Fruit fly (Drosophila melanogaster) whole organism, larva: ENCODE measurements around the gene CG14135.

Experiments
- noc ChIP-seq: fragments of 200-800 bp; sonication (Bioruptor generic); optimal IDR thresholded peaks from 3 replicates; lab custom pipeline; 2019; ENCODE audit warnings: missing biosample characterization, mild to moderate bottlenecking, missing genetic modification characterization, moderate library complexity

Gene CG14135

dm6 chr3L:11691203-11691797 lies at the start of gene CG14135, which contains the start of gene Pldn:
Gene CG14135 (plus strand): TSS chr3L:11691571.
Gene Pldn (minus strand): TSS chr3L:11691399.
- no peak for TF ChIP-seq noc (tag; lab: Kevin White, UChicago)

- no peak for TF ChIP-seq noc (tag; lab: Kevin White, UChicago)
These were observed 45.4 kb upstream of the CG14135 start, which contains the start of gene CG6071 for dm6 chr3L:11645933-11646332. Gene CG6071 (minus strand): TSS chr3L:11646033.

DNA sequence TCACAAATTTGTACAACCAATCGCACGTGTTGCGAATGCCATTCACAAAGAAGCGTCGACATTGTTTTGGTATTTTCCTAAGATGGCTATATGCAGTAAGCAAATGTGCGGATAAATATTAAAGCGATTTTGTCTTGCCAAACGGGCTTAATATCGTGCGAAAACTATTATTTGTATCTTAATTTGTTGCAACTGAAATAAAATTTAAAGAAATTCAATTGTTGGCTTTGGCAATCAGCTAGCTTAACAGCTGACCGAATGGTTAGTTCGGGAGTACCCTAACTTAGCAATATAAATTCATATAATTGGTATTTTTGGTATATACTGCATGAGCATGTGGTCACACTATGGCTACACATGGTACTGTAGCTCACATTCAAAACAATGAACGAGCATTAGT lies 43.0 kb upstream of the CG14135 start, which contains the start of the genes RIOK1 and Polr3H:
TSS of gene RIOK1 (minus strand) at position 65 of the 400 bp plus-strand sequence.
TSS of gene Polr3H (plus strand) at position 347 of the 400 bp plus-strand sequence.
- no peak for TF ChIP-seq noc (tag; lab: Kevin White, UChicago)

DNA sequence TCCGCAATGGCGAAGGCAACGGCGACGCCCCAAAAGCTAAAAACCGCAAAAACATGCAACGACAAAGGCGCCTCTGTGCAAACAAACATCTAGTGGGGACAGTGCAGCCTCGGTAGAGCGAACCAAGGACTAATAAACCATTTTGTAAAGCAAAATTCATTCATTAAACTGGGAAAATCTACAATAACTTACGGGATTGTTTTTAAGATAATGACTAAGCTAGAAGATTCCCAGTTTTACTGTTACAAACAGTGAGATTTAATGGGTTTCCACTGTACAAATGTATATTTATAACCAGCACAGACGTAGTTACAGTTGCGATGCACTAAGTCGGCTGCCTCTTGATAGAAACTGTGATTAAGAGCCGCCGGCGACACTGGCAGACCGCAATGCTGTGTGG lies 35.2 kb upstream of the CG14135 start:
- no peak for TF ChIP-seq noc (tag; lab: Kevin White, UChicago)

DNA sequence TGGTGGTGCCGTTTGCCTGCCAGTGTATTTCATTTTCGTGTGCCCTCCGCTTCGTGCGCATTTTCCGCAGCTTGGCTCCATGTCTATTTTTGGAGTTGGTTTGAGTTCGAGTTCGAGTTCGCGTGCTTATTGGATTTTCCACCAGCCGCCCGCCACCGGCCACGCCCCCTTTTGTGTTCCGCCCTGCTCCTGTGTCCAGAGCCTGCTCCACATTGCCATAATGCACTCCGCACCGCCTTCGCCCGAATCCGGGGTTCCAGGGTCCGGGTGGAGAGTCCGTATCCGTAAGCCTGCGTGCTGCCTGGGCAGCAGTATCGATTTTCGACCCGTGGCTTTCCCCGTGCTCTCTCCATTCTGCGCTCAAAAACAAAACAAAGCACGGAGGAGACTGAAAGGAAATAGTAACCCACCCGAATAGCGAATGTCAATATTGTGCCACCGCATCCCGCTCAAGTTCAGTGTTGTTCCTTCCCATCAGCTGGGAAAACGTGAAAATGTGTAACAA lies 13.0 kb upstream of the CG14135 start:
- TF ChIP-seq noc (tag; lab: Kevin White, UChicago): no peak

- TF ChIP-seq noc (tag; lab: Kevin White, UChicago): no peak
These were observed 11.1 kb upstream of the CG14135 start, which contains the start of gene CG32085 for dm6 chr3L:11680298-11680697. Gene CG32085 (minus strand): TSS chr3L:11680344.

DNA sequence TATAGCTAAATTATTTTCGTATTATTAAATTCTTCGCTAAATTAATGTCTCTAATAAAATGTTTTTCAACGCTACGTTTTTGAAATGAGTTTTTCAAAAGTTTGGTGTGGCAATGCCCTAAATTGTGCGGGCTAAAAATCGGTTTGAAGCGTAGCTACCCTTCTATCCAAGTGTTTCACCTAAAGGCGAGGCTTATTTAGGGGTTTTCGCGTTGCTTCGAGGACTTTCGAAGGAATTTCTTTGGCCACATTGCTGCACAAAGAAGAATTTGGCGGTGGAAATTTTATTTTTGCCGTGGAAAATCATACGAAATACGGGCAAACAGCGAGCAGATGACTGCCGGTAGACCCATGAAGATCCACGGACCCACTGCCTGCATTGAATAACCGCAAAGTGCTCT lies 9.6 kb upstream of the CG14135 start, which contains the start of gene TfIIEalpha:
TSS of gene TfIIEalpha (plus strand) at position 245 of the 400 bp plus-strand sequence.
- TF ChIP-seq noc (tag; lab: Kevin White, UChicago): no peak

DNA sequence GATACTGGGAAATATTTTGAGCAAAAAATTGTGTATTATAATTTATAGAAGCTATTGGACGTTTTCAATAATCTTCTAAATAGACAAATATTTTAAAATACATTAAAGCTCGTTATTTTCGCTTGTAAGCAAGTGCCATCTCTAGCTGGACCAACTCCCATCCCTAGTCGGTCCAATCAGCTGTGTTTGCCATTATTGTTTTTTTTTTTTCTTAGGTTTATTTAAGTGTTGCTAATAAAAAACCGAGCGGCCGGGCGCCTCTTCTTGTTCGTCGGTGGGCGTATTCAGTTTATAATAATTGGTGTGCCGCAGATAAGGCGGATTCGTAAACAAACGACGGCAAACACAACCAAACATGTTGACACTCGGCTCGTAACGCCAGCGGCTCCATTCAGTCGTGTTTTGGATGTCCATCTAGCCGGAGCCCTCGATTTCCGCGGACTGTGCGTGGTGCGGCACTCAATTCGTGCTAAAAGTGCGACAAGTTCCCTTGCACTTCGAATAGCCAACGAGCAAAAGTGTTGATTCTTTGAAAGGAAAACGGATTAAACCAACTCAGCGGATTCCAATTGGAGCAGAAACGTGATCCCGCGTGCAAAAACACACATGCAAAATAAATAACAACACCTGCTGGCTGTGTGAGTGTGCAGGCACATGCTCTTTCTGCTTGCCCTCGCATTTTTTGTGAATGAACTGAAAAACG lies 7.4 kb upstream of the CG14135 start, which contains the start of gene Sugb:
TSS of gene Sugb (plus strand) at position 162 of the 703 bp plus-strand sequence.
- TF ChIP-seq noc (tag; lab: Kevin White, UChicago): peak; percentile 72

dm6 chr3L:11684522-11684851 lies 6.9 kb upstream of the CG14135 start:
- TF ChIP-seq noc (tag; lab: Kevin White, UChicago): no peak

DNA sequence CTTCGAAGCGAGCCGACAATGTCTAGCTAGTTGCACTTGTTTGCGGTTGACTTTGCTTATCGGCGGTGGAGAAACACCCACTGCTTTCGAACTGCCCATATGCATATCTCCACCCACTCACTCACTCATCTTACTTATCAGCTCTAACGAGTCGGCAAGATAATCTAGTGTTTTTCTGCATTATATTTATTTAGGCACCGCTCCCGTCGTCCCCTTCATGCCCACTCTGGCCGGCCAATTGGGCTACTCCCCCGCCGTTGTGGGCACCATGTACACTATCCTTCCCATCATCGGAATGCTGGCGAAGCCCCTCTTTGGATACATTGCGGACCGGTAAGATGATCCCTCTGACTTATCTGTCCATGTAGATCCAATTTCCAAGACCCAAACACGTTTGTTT lies 5.5 kb upstream of the CG14135 start:
- TF ChIP-seq noc (tag; lab: Kevin White, UChicago): no peak

- no peak for TF ChIP-seq noc (tag; lab: Kevin White, UChicago)
These were observed 1.4 kb upstream of the CG14135 start for dm6 chr3L:11689832-11690602.

dm6 chr3L:11692853-11693252 lies 1.5 kb downstream of the CG14135 start:
- TF ChIP-seq noc (tag; lab: Kevin White, UChicago): no peak

DNA sequence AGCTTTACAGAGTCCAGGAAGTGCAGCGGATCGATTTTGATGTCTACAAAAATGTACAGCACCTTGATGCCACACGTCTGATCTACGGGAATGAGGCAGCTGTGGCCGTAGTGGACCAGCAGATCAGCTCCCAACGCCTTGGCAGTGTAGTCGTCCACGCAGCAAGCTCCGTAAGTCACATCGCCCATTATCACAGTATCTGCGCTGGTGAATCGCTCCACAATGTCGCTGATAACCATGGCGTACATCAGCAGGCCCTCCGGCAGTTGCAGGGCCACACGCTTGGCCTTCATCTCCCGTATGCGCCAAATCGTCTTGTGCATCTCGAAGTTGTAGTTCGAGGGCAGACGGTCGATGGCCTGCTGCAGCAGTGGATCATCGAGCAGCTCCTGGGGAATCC lies 3.7 kb downstream of the CG14135 start:
- TF ChIP-seq noc (tag; lab: Kevin White, UChicago): no peak

dm6 chr3L:11695827-11696226 lies 4.5 kb downstream of the CG14135 start:
- TF ChIP-seq noc (tag; lab: Kevin White, UChicago): no peak

- TF ChIP-seq noc (tag; lab: Kevin White, UChicago): peak; percentile 65
These were observed 5.1 kb downstream of the CG14135 start, which contains the start of gene Dph1 for dm6 chr3L:11696294-11697116. Gene Dph1 (minus strand): TSS chr3L:11696963.
